Worm (Caenorhabditis elegans) whole organism, mixed stage, embryonic: ENCODE results near the gene C06B3.1.

Experiments
- elt-3 ChIP-seq: fragments of 150-350 bp; optimal IDR thresholded peaks from 2 replicates; lab custom pipeline; 2014; ENCODE audit warnings: missing biosample characterization, missing genetic modification characterization
- pha-4 ChIP-seq: fragments of 150-350 bp; optimal IDR thresholded peaks from 2 replicates; lab custom pipeline; 2018; ENCODE audit warnings: missing biosample characterization, missing genetic modification reagents, missing genetic modification characterization
- ztf-11 ChIP-seq: fragments of 150-350 bp; optimal IDR thresholded peaks from 2 replicates; lab custom pipeline; 2014; ENCODE audit warnings: missing biosample characterization, missing genetic modification characterization

DNA sequence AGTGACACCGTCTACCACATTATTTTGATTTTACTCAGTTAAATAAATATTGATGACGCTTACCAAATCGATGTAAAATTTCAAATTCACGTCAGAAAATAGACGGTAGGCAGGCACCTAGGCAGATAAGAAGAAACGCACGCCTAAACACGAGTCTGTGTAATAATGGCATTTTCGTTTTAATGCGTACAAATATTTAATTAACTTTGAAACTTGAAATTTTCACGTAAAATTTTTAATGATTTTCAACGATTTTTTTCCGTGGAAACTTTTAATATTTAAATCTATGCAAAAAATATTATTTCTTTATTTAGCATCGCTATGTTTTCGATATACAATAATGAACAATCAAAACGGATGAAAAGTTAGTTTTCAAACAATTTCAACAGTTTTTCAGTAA, 28.6 kb downstream of the C06B3.1 start, which contains the start of gene C06B3.16:
- TF ChIP-seq elt-3 (no peak), ztf-11 (tag; lab: Kevin White, UChicago) (no peak), pha-4 (tag; lab: Kevin White, UChicago) (no peak)
